Fruit fly (Drosophila melanogaster) whole organism, embryonic: ENCODE data around the gene Gcat.

ENCODE experiments used
- Abd-B ChIP-seq: fragments of 200-800 bp; sonication (Bioruptor generic); optimal IDR thresholded peaks from 2 replicates; lab custom pipeline; 2018; ENCODE audit warnings: missing biosample characterization, mild to moderate bottlenecking, missing genetic modification characterization, moderate library complexity
- Atf-2 ChIP-seq: fragments of 200-800 bp; sonication (Bioruptor generic); optimal IDR thresholded peaks from 2 replicates; lab custom pipeline; 2016; ENCODE audit warnings: missing biosample characterization, missing genetic modification characterization
- Bteb2 ChIP-seq: fragments of 200-800 bp; sonication (Bioruptor generic); optimal IDR thresholded peaks from 2 replicates; lab custom pipeline; 2016; ENCODE audit warnings: missing biosample characterization, missing genetic modification characterization
- CG10462 ChIP-seq: fragments of 200-800 bp; sonication (Bioruptor generic); optimal IDR thresholded peaks from 2 replicates; lab custom pipeline; 2016; ENCODE audit warnings: missing biosample characterization, missing genetic modification characterization
- CG10543 ChIP-seq: fragments of 200-800 bp; sonication (Bioruptor generic); optimal IDR thresholded peaks from 3 replicates; lab custom pipeline; 2017; ENCODE audit warnings: missing biosample characterization, mild to moderate bottlenecking, missing genetic modification characterization, moderate library complexity
- CG10654 ChIP-seq: fragments of 200-800 bp; sonication (Bioruptor generic); optimal IDR thresholded peaks from 2 replicates; lab custom pipeline; 2016; ENCODE audit warnings: missing biosample characterization, missing genetic modification characterization
- CG11456 ChIP-seq: fragments of 200-800 bp; sonication (Bioruptor generic); IDR thresholded peaks from 3 replicates; pipeline ENCODE4 v1.3.6; 2022; ENCODE audit warnings: missing biosample characterization, missing genetic modification characterization
- CG1602 ChIP-seq: fragments of 200-800 bp; sonication (Bioruptor generic); optimal IDR thresholded peaks from 3 replicates; lab custom pipeline; 2016; ENCODE audit warnings: missing biosample characterization, missing genetic modification characterization
- CG1603 ChIP-seq: fragments of 200-800 bp; sonication (Bioruptor generic); optimal IDR thresholded peaks from 2 replicates; lab custom pipeline; 2019; ENCODE audit warnings: missing biosample characterization, mild to moderate bottlenecking, missing genetic modification characterization, moderate library complexity
- CG17186 ChIP-seq: fragments of 200-800 bp; sonication (Bioruptor generic); optimal IDR thresholded peaks from 3 replicates; lab custom pipeline; 2017; ENCODE audit warnings: missing biosample characterization, missing genetic modification reagents, missing genetic modification characterization
- CG2116 ChIP-seq: fragments of 200-800 bp; sonication (Bioruptor generic); optimal IDR thresholded peaks from 3 replicates; lab custom pipeline; 2018; ENCODE audit warnings: missing biosample characterization, mild to moderate bottlenecking, missing genetic modification characterization
- CG2129 ChIP-seq: fragments of 200-800 bp; sonication (Bioruptor generic); IDR thresholded peaks from 2 replicates; pipeline ENCODE4 v1.3.6; 2022; ENCODE audit warnings: missing biosample characterization, missing genetic modification characterization; ENCODE audit not compliant: partially characterized antibody
- CG3838 ChIP-seq: fragments of 200-800 bp; sonication (Bioruptor generic); optimal IDR thresholded peaks from 3 replicates; lab custom pipeline; 2016; ENCODE audit warnings: missing biosample characterization, missing genetic modification characterization
- CG3847 ChIP-seq: fragments of 200-800 bp; sonication (Bioruptor generic); IDR thresholded peaks from 2 replicates; pipeline ENCODE4 v1.3.6; 2022; ENCODE audit warnings: missing biosample characterization, missing genetic modification characterization
- CG4360 ChIP-seq: fragments of 200-800 bp; sonication (Bioruptor generic); IDR thresholded peaks from 2 replicates; pipeline ENCODE4 v1.3.6; 2022; ENCODE audit warnings: missing biosample characterization, missing genetic modification characterization
- CG6272 ChIP-seq: fragments of 200-800 bp; sonication (Bioruptor generic); IDR thresholded peaks from 2 replicates; pipeline ENCODE4 v1.3.6; 2022; ENCODE audit warnings: missing biosample characterization, missing genetic modification characterization
- CG6854 ChIP-seq: fragments of 200-800 bp; sonication (Bioruptor generic); optimal IDR thresholded peaks from 3 replicates; lab custom pipeline; 2017; ENCODE audit warnings: missing biosample characterization, mild to moderate bottlenecking, missing genetic modification characterization
- CG7963 ChIP-seq: fragments of 200-800 bp; sonication (Bioruptor generic); IDR thresholded peaks from 3 replicates; pipeline ENCODE4 v1.3.6; 2022; ENCODE audit warnings: missing biosample characterization, missing genetic modification characterization; ENCODE audit not compliant: partially characterized antibody
- CG8478 ChIP-seq: fragments of >200 bp; optimal IDR thresholded peaks from 2 replicates; lab custom pipeline; 2018
- CG9609 ChIP-seq: fragments of 200-800 bp; sonication (Bioruptor generic); optimal IDR thresholded peaks from 3 replicates; lab custom pipeline; 2016; ENCODE audit warnings: missing biosample characterization, missing genetic modification characterization
- CG9797 ChIP-seq: fragments of 200-800 bp; sonication (Bioruptor generic); optimal IDR thresholded peaks from 3 replicates; lab custom pipeline; 2018; ENCODE audit warnings: missing biosample characterization, mild to moderate bottlenecking, missing genetic modification characterization
- CG9817 ChIP-seq: fragments of 200-800 bp; sonication (Bioruptor generic); optimal IDR thresholded peaks from 2 replicates; lab custom pipeline; 2018; ENCODE audit warnings: missing biosample characterization, mild to moderate bottlenecking, missing genetic modification characterization, moderate library complexity
- Doc2 ChIP-seq: fragments of 200-800 bp; sonication (Bioruptor generic); IDR thresholded peaks from 2 replicates; pipeline ENCODE4 v1.3.6; 2022; ENCODE audit warnings: missing biosample characterization, missing genetic modification characterization
- Fer1 ChIP-seq: fragments of 200-800 bp; sonication (Bioruptor generic); optimal IDR thresholded peaks from 2 replicates; lab custom pipeline; 2017; ENCODE audit warnings: missing biosample characterization, mild to moderate bottlenecking, missing genetic modification characterization
- GATAe ChIP-seq: fragments of 200-800 bp; sonication (Bioruptor generic); conservative IDR thresholded peaks from 2 replicates; pipeline ENCODE4 v1.3.6; 2022; ENCODE audit warnings: missing biosample characterization, missing genetic modification characterization
- HLH54F ChIP-seq: fragments of 200-800 bp; sonication (Bioruptor generic); optimal IDR thresholded peaks from 3 replicates; lab custom pipeline; 2016; ENCODE audit warnings: missing biosample characterization, missing genetic modification characterization
- Hr78 ChIP-seq, 2 experiments: fragments of 200-800 bp in 1 of 2; fragments of >200 bp in 1 of 2; sonication (Bioruptor generic) in 1 of 2; optimal IDR thresholded peaks; 2 replicates each; lab custom pipeline; 2017 to 2019; ENCODE audit warnings: missing biosample characterization in 2 of 2, missing genetic modification characterization in 2 of 2, mild to moderate bottlenecking in 1 of 2, moderate library complexity in 1 of 2
- Hsf ChIP-seq: fragments of 200-800 bp; sonication (Bioruptor generic); optimal IDR thresholded peaks from 3 replicates; lab custom pipeline; 2016; ENCODE audit warnings: missing biosample characterization, missing genetic modification characterization
- Lpt ChIP-seq: fragments of >200 bp; optimal IDR thresholded peaks from 2 replicates; lab custom pipeline; 2018; ENCODE audit warnings: missing biosample characterization, missing genetic modification characterization
- MTF-1 ChIP-seq: fragments of 200-800 bp; sonication (Bioruptor generic); optimal IDR thresholded peaks from 2 replicates; lab custom pipeline; 2018; ENCODE audit warnings: missing biosample characterization, mild to moderate bottlenecking, missing genetic modification characterization, borderline replicate concordance
- Med ChIP-seq: fragments of 200-800 bp; sonication (Bioruptor generic); peaks from one replicate; lab custom pipeline; 2016; ENCODE audit warnings: missing biosample characterization, missing genetic modification characterization, mild to moderate bottlenecking, inconsistent platforms, moderate library complexity
- Optix ChIP-seq: fragments of 200-800 bp; sonication (Bioruptor generic); IDR thresholded peaks from 3 replicates; pipeline ENCODE4 v1.3.6; 2022; ENCODE audit warnings: missing biosample characterization, missing genetic modification characterization
- Pdp1 ChIP-seq, 2 experiments: fragments of 200-800 bp; sonication (Bioruptor generic); optimal IDR thresholded peaks; 3 replicates each; lab custom pipeline; 2016; ENCODE audit warnings: missing biosample characterization in 2 of 2, missing genetic modification characterization in 2 of 2, mild to moderate bottlenecking in 1 of 2, moderate library complexity in 1 of 2
- caup ChIP-seq: fragments of 200-800 bp; sonication (Bioruptor generic); optimal IDR thresholded peaks from 3 replicates; lab custom pipeline; 2017; ENCODE audit warnings: missing biosample characterization, mild to moderate bottlenecking, missing genetic modification characterization, moderate library complexity; ENCODE audit not compliant: severe bottlenecking
- dysf ChIP-seq: fragments of 200-800 bp; sonication (Bioruptor generic); IDR thresholded peaks from 3 replicates; pipeline ENCODE4 v1.3.6; 2022; ENCODE audit warnings: missing biosample characterization, missing genetic modification characterization
- eve ChIP-seq, 2 experiments: fragments of >200 bp; optimal IDR thresholded peaks; 2 replicates each; lab custom pipeline; 2017; ENCODE audit warnings: missing biosample characterization in 2 of 2, missing genetic modification characterization in 2 of 2
- grn ChIP-seq: fragments of 200-800 bp; sonication (Bioruptor generic); optimal IDR thresholded peaks from 3 replicates; lab custom pipeline; 2017; ENCODE audit warnings: missing biosample characterization, missing genetic modification characterization
- hkb ChIP-seq, 2 experiments: fragments of 200-800 bp in 1 of 2; fragments of >200 bp in 1 of 2; sonication (Bioruptor generic) in 1 of 2; IDR thresholded peaks in 1 of 2; optimal IDR thresholded peaks in 1 of 2; 2 replicates each; pipeline versions ENCODE4 v1.3.6 to Lab custom; 2017 to 2022; ENCODE audit warnings: missing biosample characterization in 1 of 2, missing genetic modification characterization in 1 of 2
- jing ChIP-seq: fragments of 200-800 bp; sonication (Bioruptor generic); optimal IDR thresholded peaks from 2 replicates; lab custom pipeline; 2018; ENCODE audit warnings: missing biosample characterization, mild to moderate bottlenecking, missing genetic modification characterization
- nom ChIP-seq: fragments of 200-800 bp; sonication (Bioruptor generic); optimal IDR thresholded peaks from 2 replicates; lab custom pipeline; 2017; ENCODE audit warnings: missing biosample characterization, missing genetic modification characterization, mild to moderate bottlenecking, moderate library complexity, missing genetic modification reagents
- org-1 ChIP-seq: fragments of 200-800 bp; sonication (Bioruptor generic); optimal IDR thresholded peaks from 2 replicates; lab custom pipeline; 2017; ENCODE audit warnings: missing biosample characterization, missing genetic modification characterization
- run ChIP-seq: fragments of 200-800 bp; sonication (Bioruptor generic); optimal IDR thresholded peaks from 3 replicates; lab custom pipeline; 2018; ENCODE audit warnings: missing biosample characterization, mild to moderate bottlenecking, missing genetic modification characterization
- shn ChIP-seq: fragments of 200-800 bp; sonication (Bioruptor generic); optimal IDR thresholded peaks from 3 replicates; lab custom pipeline; 2016; ENCODE audit warnings: missing biosample characterization, missing genetic modification characterization
- sim ChIP-seq: fragments of 200-800 bp; sonication (Bioruptor generic); IDR thresholded peaks from 2 replicates; pipeline ENCODE4 v1.3.6; 2022; ENCODE audit warnings: missing biosample characterization, missing genetic modification characterization
- slou ChIP-seq: fragments of 200-800 bp; sonication (Bioruptor generic); optimal IDR thresholded peaks from 3 replicates; lab custom pipeline; 2016; ENCODE audit warnings: missing biosample characterization, missing genetic modification characterization
- slp2 ChIP-seq: fragments of 200-800 bp; sonication (Bioruptor generic); optimal IDR thresholded peaks from 2 replicates; lab custom pipeline; 2016; ENCODE audit warnings: missing biosample characterization, missing genetic modification characterization
- ssp ChIP-seq: fragments of 200-800 bp; sonication (Bioruptor generic); IDR thresholded peaks from 2 replicates; pipeline ENCODE4 v1.3.6; 2022; ENCODE audit warnings: missing biosample characterization, missing genetic modification characterization
- twi ChIP-seq: fragments of 200-800 bp; optimal IDR thresholded peaks from 2 replicates; lab custom pipeline; 2019; ENCODE audit warnings: missing biosample characterization, mild to moderate bottlenecking, missing genetic modification characterization, moderate library complexity

Gene Gcat

DNA sequence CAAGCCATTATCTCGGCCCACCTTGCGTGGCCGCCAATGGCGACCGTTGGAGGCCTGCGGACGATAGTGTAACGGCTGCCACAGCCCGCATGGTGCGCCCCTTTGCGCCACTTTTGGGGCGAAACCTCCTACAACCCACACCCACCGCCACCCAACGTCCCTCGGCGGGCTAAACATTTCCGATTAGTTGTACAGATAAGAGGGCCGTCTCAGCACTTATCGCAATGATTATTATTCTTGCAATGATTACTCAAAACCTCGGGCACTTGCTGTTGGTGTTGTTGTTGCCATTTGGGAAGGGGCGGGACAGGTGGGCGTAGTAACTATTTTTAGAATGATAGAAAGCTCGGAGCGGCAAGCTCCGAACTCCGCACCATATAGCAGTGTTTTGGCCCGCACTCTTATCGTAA lies 28.0 kb downstream of the Gcat start (continued):
- TF ChIP-seq CG3847 (GFP tag; lab: Robert Waterston, UW), result no peak
- no peak for TF ChIP-seq shn (GFP tag; lab: Kevin White, UChicago)
- TF ChIP-seq Atf-2, result no peak
- no peak for TF ChIP-seq Doc2 (GFP tag; lab: Robert Waterston, UW)
- no peak for TF ChIP-seq slou (GFP tag; lab: Kevin White, UChicago)
- no peak for TF ChIP-seq Hsf (GFP tag; lab: Kevin White, UChicago)
- no peak for TF ChIP-seq Optix (GFP tag; lab: Robert Waterston, UW)
- no peak for TF ChIP-seq CG1603
- TF ChIP-seq hkb (optimal IDR thresholded peaks at IDR 0.05; lab: Kevin White, UChicago), result no peak
- TF ChIP-seq hkb (GFP tag; IDR thresholded peaks at IDR 0.05; lab: Robert Waterston, UW), result no peak
- peak in 1 of 2 experiments; percentile 60 for TF ChIP-seq Pdp1 (GFP tag; optimal IDR thresholded peaks at IDR 0.05; lab: Kevin White, UChicago)
- peak; percentile 57 for TF ChIP-seq caup (GFP tag; lab: Kevin White, UChicago)
- no peak for TF ChIP-seq MTF-1 (GFP tag; lab: Kevin White, UChicago)
- peak; percentile 88 for TF ChIP-seq Med
- TF ChIP-seq CG6272, result no peak
- TF ChIP-seq eve (GFP tag; optimal IDR thresholded peaks at IDR 0.05; lab: Kevin White, UChicago), result no peak
- TF ChIP-seq CG10543 (GFP tag; lab: Kevin White, UChicago), result peak; percentile 89
- TF ChIP-seq org-1, result no peak
- peak; percentile 100 for TF ChIP-seq grn (GFP tag; lab: Kevin White, UChicago)
- TF ChIP-seq CG2116, result no peak
- TF ChIP-seq CG9609 (GFP tag; lab: Kevin White, UChicago), result no peak
- TF ChIP-seq twi (tag; lab: Kevin White, UChicago), result no peak
- TF ChIP-seq Lpt (GFP tag; lab: Kevin White, UChicago), result no peak
- TF ChIP-seq nom (GFP tag; lab: Kevin White, UChicago), result no peak
- no peak for TF ChIP-seq sim (GFP tag; lab: Robert Waterston, UW)
- no peak for TF ChIP-seq CG17186
- TF ChIP-seq CG7963 (GFP tag; lab: Robert Waterston, UW), result no peak
- no peak for TF ChIP-seq Abd-B (GFP tag; lab: Kevin White, UChicago)
- TF ChIP-seq ssp (GFP tag; lab: Robert Waterston, UW), result no peak
- no peak for TF ChIP-seq HLH54F (GFP tag; lab: Kevin White, UChicago)
- TF ChIP-seq CG9817 (tag; lab: Kevin White, UChicago), result no peak
- no peak for TF ChIP-seq Hr78 (GFP tag; optimal IDR thresholded peaks at IDR 0.05; lab: Kevin White, UChicago)
- peak; percentile 25; the same call in 1 of the 2 replicates for TF ChIP-seq CG4360 (GFP tag; lab: Robert Waterston, UW)

- TF ChIP-seq CG3838 (GFP tag; lab: Kevin White, UChicago), result no peak
- TF ChIP-seq CG8478 (lab: Kevin White, UChicago), result no peak
- TF ChIP-seq CG1602 (GFP tag; lab: Kevin White, UChicago), result no peak
- TF ChIP-seq run (tag; lab: Kevin White, UChicago), result no peak
- TF ChIP-seq GATAe (GFP tag; lab: Robert Waterston, UW), result no peak
- TF ChIP-seq Bteb2 (GFP tag; lab: Kevin White, UChicago), result no peak
- TF ChIP-seq dysf (GFP tag; lab: Robert Waterston, UW), result no peak
- TF ChIP-seq MTF-1 (GFP tag; lab: Kevin White, UChicago), result no peak
- TF ChIP-seq jing (GFP tag; lab: Kevin White, UChicago), result no peak
- TF ChIP-seq CG10654 (GFP tag; lab: Kevin White, UChicago), result no peak
- TF ChIP-seq CG11456, result no peak
- TF ChIP-seq CG9797 (GFP tag; lab: Kevin White, UChicago), result no peak
- TF ChIP-seq CG6854, result no peak
- no peak for TF ChIP-seq Fer1
- no peak for TF ChIP-seq slp2
- no peak for TF ChIP-seq CG2129 (GFP tag; lab: Robert Waterston, UW)
- TF ChIP-seq CG10462 (GFP tag; lab: Kevin White, UChicago), result no peak
These were observed 28.6 kb downstream of the Gcat start, which contains the start of gene Muc68D for dm6 chr3L:11772057-11772456. Gene Muc68D, minus strand, starts transcription at chr3L:11772157.
